Fruit fly (Drosophila melanogaster) whole organism, embryonic: ENCODE results near the gene dao.

Experiments
- Aef1 ChIP-seq: fragments of 200-800 bp; sonication (Bioruptor generic); IDR thresholded peaks from 3 replicates; pipeline ENCODE4 v1.3.6; 2022; ENCODE audit warnings: missing biosample characterization, missing genetic modification characterization
- Atf6 ChIP-seq: fragments of 200-800 bp; sonication (Bioruptor generic); IDR thresholded peaks from 2 replicates; pipeline ENCODE4 v1.3.6; 2022; ENCODE audit warnings: missing biosample characterization, missing genetic modification characterization
- CG12299 ChIP-seq: fragments of 200-800 bp; sonication (Bioruptor generic); optimal IDR thresholded peaks from 2 replicates; lab custom pipeline; 2018; ENCODE audit warnings: missing biosample characterization, mild to moderate bottlenecking, missing genetic modification characterization
- CG12769 ChIP-seq: fragments of 200-800 bp; sonication (Bioruptor generic); optimal IDR thresholded peaks from 2 replicates; lab custom pipeline; 2019; ENCODE audit warnings: missing biosample characterization, mild to moderate bottlenecking, missing genetic modification characterization, moderate library complexity
- CG13424 ChIP-seq: fragments of 200-800 bp; sonication (Bioruptor generic); optimal IDR thresholded peaks from 2 replicates; lab custom pipeline; 2019; ENCODE audit warnings: missing biosample characterization, mild to moderate bottlenecking, missing genetic modification characterization, moderate library complexity
- CG13894 ChIP-seq: fragments of 200-800 bp; sonication (Bioruptor generic); optimal IDR thresholded peaks from 3 replicates; lab custom pipeline; 2018; ENCODE audit warnings: missing biosample characterization, mild to moderate bottlenecking, missing genetic modification characterization, moderate library complexity
- CG14441 ChIP-seq: fragments of 200-800 bp; sonication (Bioruptor generic); IDR thresholded peaks from 2 replicates; pipeline ENCODE4 v1.3.6; 2022; ENCODE audit warnings: missing biosample characterization, missing genetic modification characterization
- CG14965 ChIP-seq: fragments of 200-800 bp; sonication (Bioruptor generic); optimal IDR thresholded peaks from 2 replicates; lab custom pipeline; 2016; ENCODE audit warnings: missing biosample characterization, missing genetic modification characterization, borderline replicate concordance
- CG17568 ChIP-seq: fragments of 200-800 bp; sonication (Bioruptor generic); optimal IDR thresholded peaks from 2 replicates; lab custom pipeline; 2018; ENCODE audit warnings: missing biosample characterization, mild to moderate bottlenecking, missing genetic modification characterization, moderate library complexity
- CG31441 ChIP-seq: fragments of 200-800 bp; sonication (Bioruptor generic); IDR thresholded peaks from 2 replicates; pipeline ENCODE4 v1.3.6; 2022; ENCODE audit warnings: missing biosample characterization, missing genetic modification characterization
- CG32772 ChIP-seq: fragments of 200-800 bp; sonication (Bioruptor generic); IDR thresholded peaks from 2 replicates; pipeline ENCODE4 v1.3.6; 2022; ENCODE audit warnings: missing biosample characterization, missing genetic modification characterization
- CG5180 ChIP-seq: fragments of 200-800 bp; sonication (Bioruptor generic); optimal IDR thresholded peaks from 3 replicates; lab custom pipeline; 2017; ENCODE audit warnings: missing biosample characterization, missing genetic modification characterization, mild to moderate bottlenecking, moderate library complexity, missing genetic modification reagents
- CTCF ChIP-seq: fragments of 200-800 bp; sonication (Bioruptor generic); optimal IDR thresholded peaks from 2 replicates; lab custom pipeline; 2017; ENCODE audit warnings: missing biosample characterization, mild to moderate bottlenecking, missing genetic modification characterization, moderate library complexity
- CrebB ChIP-seq: fragments of 200-800 bp; sonication (Bioruptor generic); optimal IDR thresholded peaks from 3 replicates; lab custom pipeline; 2018; ENCODE audit warnings: missing biosample characterization, mild to moderate bottlenecking, missing genetic modification characterization
- Doc2 ChIP-seq: fragments of 200-800 bp; sonication (Bioruptor generic); IDR thresholded peaks from 2 replicates; pipeline ENCODE4 v1.3.6; 2022; ENCODE audit warnings: missing biosample characterization, missing genetic modification characterization
- Eip74EF ChIP-seq, 2 experiments: fragments of 200-800 bp in 1 of 2; fragments of >200 bp in 1 of 2; sonication (Bioruptor generic) in 1 of 2; optimal IDR thresholded peaks; 2 replicates each; lab custom pipeline; 2017 to 2019; ENCODE audit warnings: missing biosample characterization in 2 of 2, missing genetic modification characterization in 2 of 2, mild to moderate bottlenecking in 1 of 2, moderate library complexity in 1 of 2
- HLH3B ChIP-seq: fragments of 200-800 bp; sonication (Bioruptor generic); IDR thresholded peaks from 2 replicates; pipeline ENCODE4 v1.3.6; 2022; ENCODE audit warnings: missing biosample characterization, missing genetic modification characterization
- HLH4C ChIP-seq: fragments of 200-800 bp; sonication (Bioruptor generic); IDR thresholded peaks from 3 replicates; pipeline ENCODE4 v1.3.6; 2022; ENCODE audit warnings: missing biosample characterization, missing genetic modification characterization; ENCODE audit not compliant: partially characterized antibody
- HmgZ ChIP-seq: fragments of 200-800 bp; sonication (Bioruptor generic); optimal IDR thresholded peaks from 2 replicates; lab custom pipeline; 2018; ENCODE audit warnings: missing biosample characterization, mild to moderate bottlenecking, missing genetic modification characterization
- Hr3 ChIP-seq: fragments of 200-800 bp; sonication (Bioruptor generic); optimal IDR thresholded peaks from 3 replicates; lab custom pipeline; 2016; ENCODE audit warnings: missing biosample characterization, missing genetic modification characterization
- Kr ChIP-seq: fragments of 200-800 bp; sonication (Bioruptor generic); optimal IDR thresholded peaks from 2 replicates; lab custom pipeline; 2017; ENCODE audit warnings: missing biosample characterization, mild to moderate bottlenecking, missing genetic modification characterization
- Mes4 ChIP-seq: fragments of 200-800 bp; sonication (Bioruptor generic); optimal IDR thresholded peaks from 2 replicates; lab custom pipeline; 2016; ENCODE audit warnings: missing biosample characterization, missing genetic modification characterization
- al ChIP-seq: fragments of 200-800 bp; sonication (Bioruptor generic); IDR thresholded peaks from 2 replicates; pipeline ENCODE4 v1.3.6; 2022; ENCODE audit warnings: missing biosample characterization, missing genetic modification characterization
- ara ChIP-seq: fragments of 200-800 bp; sonication (Bioruptor generic); IDR thresholded peaks from 2 replicates; pipeline ENCODE4 v1.3.6; 2022; ENCODE audit warnings: missing biosample characterization, missing genetic modification characterization
- chif ChIP-seq, 2 experiments: fragments of 200-800 bp; sonication (Bioruptor generic); optimal IDR thresholded peaks; 3 replicates each; lab custom pipeline; 2016; ENCODE audit warnings: missing biosample characterization in 2 of 2, missing genetic modification characterization in 2 of 2
- emc ChIP-seq: fragments of 200-800 bp; sonication (Bioruptor generic); optimal IDR thresholded peaks from 2 replicates; lab custom pipeline; 2016; ENCODE audit warnings: missing biosample characterization, missing genetic modification characterization
- esg ChIP-seq: fragments of 200-800 bp; sonication (Bioruptor generic); conservative IDR thresholded peaks from 2 replicates; pipeline ENCODE4 v1.3.6; 2022; ENCODE audit warnings: missing biosample characterization, missing genetic modification characterization
- fd96Cb ChIP-seq: fragments of 200-800 bp; sonication (Bioruptor generic); optimal IDR thresholded peaks from 2 replicates; lab custom pipeline; 2018; ENCODE audit warnings: missing biosample characterization, mild to moderate bottlenecking, missing genetic modification characterization, moderate library complexity
- gem ChIP-seq: fragments of 200-800 bp; sonication (Bioruptor generic); optimal IDR thresholded peaks from 2 replicates; lab custom pipeline; 2019; ENCODE audit warnings: missing biosample characterization, mild to moderate bottlenecking, missing genetic modification characterization, moderate library complexity
- peb ChIP-seq: fragments of 200-800 bp; sonication (Bioruptor generic); IDR thresholded peaks from 2 replicates; pipeline ENCODE4 v1.3.6; 2022; ENCODE audit warnings: missing biosample characterization, missing genetic modification characterization
- sisA ChIP-seq: fragments of 200-800 bp; sonication (Bioruptor generic); IDR thresholded peaks from 2 replicates; pipeline ENCODE4 v1.3.6; 2022; ENCODE audit warnings: missing biosample characterization, missing genetic modification characterization
- unpg ChIP-seq: fragments of 200-800 bp; sonication (Bioruptor generic); optimal IDR thresholded peaks from 3 replicates; lab custom pipeline; 2018; ENCODE audit warnings: missing biosample characterization, mild to moderate bottlenecking, missing genetic modification characterization, moderate library complexity
- zen ChIP-seq: fragments of 200-800 bp; sonication (Bioruptor generic); optimal IDR thresholded peaks from 3 replicates; lab custom pipeline; 2018; ENCODE audit warnings: missing biosample characterization, mild to moderate bottlenecking, missing genetic modification characterization, moderate library complexity

The dao gene

DNA sequence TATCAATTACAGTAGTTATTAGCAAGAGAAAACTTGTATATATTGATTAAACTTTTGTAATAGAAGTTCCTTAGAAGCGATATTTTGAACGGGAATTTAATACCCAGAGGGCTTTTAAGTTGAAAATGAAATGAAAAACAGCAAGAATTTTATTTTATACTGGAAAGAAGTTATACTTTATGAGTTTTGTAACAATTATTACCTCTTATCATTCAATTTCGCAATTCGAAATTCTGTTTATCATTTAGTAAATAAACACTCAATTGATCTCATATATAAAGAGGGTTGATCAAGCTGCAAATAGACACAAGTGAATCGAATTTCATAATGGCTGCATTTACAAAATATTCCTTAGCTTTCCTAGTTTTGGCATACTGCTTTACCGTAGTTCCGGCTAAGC is 36.0 kb downstream of the dao start, which contains the start of gene CG15263:
Gene CG15263 (plus strand): TSS at position 301 of the 400 bp plus-strand sequence.
- TF ChIP-seq Doc2 (GFP tag; lab: Robert Waterston, UW) (no peak), al (GFP tag; lab: Robert Waterston, UW) (no peak), CG31441 (GFP tag; lab: Robert Waterston, UW) (no peak), Mes4 (no peak), ara (GFP tag; lab: Robert Waterston, UW) (no peak), CG14441 (GFP tag; lab: Robert Waterston, UW) (no peak), chif (GFP tag; optimal IDR thresholded peaks at IDR 0.05; lab: Kevin White, UChicago) (no peak), CG17568 (no peak), CG32772 (GFP tag; lab: Robert Waterston, UW) (no peak), gem (no peak), zen (tag; lab: Kevin White, UChicago) (no peak), CG13894 (tag; lab: Kevin White, UChicago) (no peak), CG14965 (GFP tag; lab: Kevin White, UChicago) (no peak), HmgZ (tag; lab: Kevin White, UChicago) (no peak), Hr3 (GFP tag; lab: Kevin White, UChicago) (no peak)

DNA sequence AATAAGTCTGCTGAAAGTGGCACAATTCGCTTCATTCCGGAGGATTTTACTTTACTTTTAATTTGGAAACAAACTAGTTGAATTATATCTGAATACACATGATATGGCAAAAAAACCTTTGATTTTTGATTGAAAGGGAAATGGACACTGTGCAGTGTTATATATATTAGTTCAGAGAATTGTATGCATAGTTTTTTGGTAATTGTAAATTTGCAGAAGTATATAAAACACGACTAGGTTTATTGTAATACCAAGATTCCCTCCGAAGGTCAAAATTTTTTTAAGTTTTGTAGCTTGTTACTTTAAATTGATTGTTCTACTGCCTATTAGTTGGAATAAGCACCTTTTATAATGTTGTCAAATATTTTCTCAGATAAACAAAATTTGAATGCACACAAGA is 43.5 kb downstream of the dao start, which contains the start of gene CG15260:
Gene CG15260 (minus strand): TSS at position 101 of the 400 bp plus-strand sequence.
- TF ChIP-seq emc (no peak), peb (no peak), CG12299 (no peak), sisA (GFP tag; lab: Robert Waterston, UW) (no peak), Kr (no peak), Atf6 (GFP tag; lab: Robert Waterston, UW) (no peak), HLH3B (GFP tag; lab: Robert Waterston, UW) (no peak), fd96Cb (tag; lab: Kevin White, UChicago) (no peak)

dm6 chr2L:15297508-15297907 is 48.8 kb downstream of the dao start, which contains the start of gene CG15262:
CG15262 (plus strand) TSS chr2L:15297808.
- TF ChIP-seq unpg (GFP tag; lab: Kevin White, UChicago) (no peak), CG5180 (GFP tag; lab: Kevin White, UChicago) (no peak), Eip74EF (GFP tag; optimal IDR thresholded peaks at IDR 0.05; lab: Kevin White, UChicago) (no peak), CTCF (no peak)

DNA sequence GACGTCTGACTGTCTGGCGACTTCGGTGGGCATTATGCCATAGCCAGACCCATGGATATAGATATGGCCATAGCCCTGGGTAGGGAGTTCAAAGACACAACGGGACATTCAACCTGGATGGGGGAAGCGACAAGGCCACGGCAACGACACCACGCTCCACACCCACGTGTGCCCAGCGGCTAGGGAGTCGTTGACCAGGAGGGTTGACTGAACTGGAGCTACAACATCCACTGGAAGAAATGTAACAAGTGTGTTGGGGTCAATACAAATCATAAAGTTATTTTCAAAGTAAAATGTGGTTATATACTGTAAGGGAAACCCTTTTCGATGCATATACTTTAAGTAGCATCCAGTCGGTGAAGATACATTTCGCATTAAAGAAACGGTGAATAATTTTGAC is 53.2 kb downstream of the dao start:
- TF ChIP-seq HLH4C (GFP tag; lab: Robert Waterston, UW) (no peak), CG12769 (no peak), esg (peak; percentile 26; the same call in 1 of the 2 replicates), CG13424 (no peak), Aef1 (GFP tag; lab: Robert Waterston, UW) (no peak), CrebB (tag; lab: Kevin White, UChicago) (no peak)
